Worm (Caenorhabditis elegans): ENCODE measurements around the gene Y43C5A.7.

ce11 chrIV:10285328-10285727 lies 8.3 kb downstream of the Y43C5A.7 start:
- no peak for TF ChIP-seq ceh-39 (tag; optimal IDR thresholded peaks at IDR 0.05)
- TF ChIP-seq sptf-1 (tag; optimal IDR thresholded peaks at IDR 0.05) = no peak
- no peak for TF ChIP-seq unc-62 (GFP tag; optimal IDR thresholded peaks at IDR 0.05)
- TF ChIP-seq snpc-4 (tag; optimal IDR thresholded peaks at IDR 0.05) = no peak
- TF ChIP-seq lin-32 (GFP tag; optimal IDR thresholded peaks at IDR 0.05) = no peak
- no peak for TF ChIP-seq lin-13 (tag; optimal IDR thresholded peaks at IDR 0.05)

All from whole organism, mixed stage, embryonic.